Worm (Caenorhabditis elegans) whole organism, young adult: Measurements from ENCODE around the gene F23H12.5.

Experiments
- C06A6.2 ChIP-seq: fragments of 200-800 bp; sonication (Bioruptor generic); conservative IDR thresholded peaks from 2 replicates; pipeline ENCODE4 v1.3.6; 2022; ENCODE audit warnings: missing genetic modification characterization, missing compliant biosample characterization
- C17E4.6 ChIP-seq: fragments of 200-800 bp; sonication (Bioruptor generic); IDR thresholded peaks from 2 replicates; pipeline ENCODE4 v1.3.6; 2022; ENCODE audit warnings: missing genetic modification reagents, missing genetic modification characterization, missing compliant biosample characterization
- D2030.7 ChIP-seq: fragments of 200-800 bp; sonication (Bioruptor generic); IDR thresholded peaks from 2 replicates; pipeline ENCODE4 v1.3.6; 2022; ENCODE audit warnings: missing genetic modification reagents, missing genetic modification characterization, missing compliant biosample characterization
- F10E7.11 ChIP-seq: sonication (generic microtip); optimal IDR thresholded peaks from 2 replicates; lab custom pipeline; 2017; ENCODE audit warnings: mild to moderate bottlenecking, missing genetic modification characterization, moderate library complexity, missing compliant biosample characterization
- F33H1.4 ChIP-seq: fragments of 200-800 bp; sonication (Bioruptor generic); IDR thresholded peaks from 2 replicates; pipeline ENCODE4 v1.3.6; 2022; ENCODE audit warnings: missing genetic modification reagents, missing genetic modification characterization, missing compliant biosample characterization
- F49E8.2 ChIP-seq: sonication (generic microtip); optimal IDR thresholded peaks from 3 replicates; lab custom pipeline; 2017; ENCODE audit warnings: missing genetic modification characterization, mild to moderate bottlenecking, missing compliant biosample characterization, antibody characterized with exemption, moderate library complexity; ENCODE audit not compliant: insufficient read depth
- F52B5.7 ChIP-seq: sonication (generic microtip); optimal IDR thresholded peaks from 2 replicates; lab custom pipeline; 2016; ENCODE audit warnings: mild to moderate bottlenecking, missing genetic modification characterization, missing compliant biosample characterization
- F57A8.1 ChIP-seq: fragments of 200-800 bp; sonication (Bioruptor generic); optimal IDR thresholded peaks from 2 replicates; lab custom pipeline; 2018; ENCODE audit warnings: mild to moderate bottlenecking, missing genetic modification characterization, moderate library complexity, missing compliant biosample characterization
- F57C9.4 ChIP-seq: sonication (generic microtip); optimal IDR thresholded peaks from 2 replicates; lab custom pipeline; 2017; ENCODE audit warnings: mild to moderate bottlenecking, missing genetic modification characterization, missing compliant biosample characterization
- Y53G8AR.9 ChIP-seq: fragments of 200-800 bp; sonication (Bioruptor generic); conservative IDR thresholded peaks from 2 replicates; pipeline ENCODE4 v1.3.6; 2022; ENCODE audit warnings: missing genetic modification reagents, missing genetic modification characterization, missing compliant biosample characterization
- ZK185.1 ChIP-seq: sonication (generic microtip); optimal IDR thresholded peaks from 2 replicates; lab custom pipeline; 2016; ENCODE audit warnings: mild to moderate bottlenecking, missing genetic modification characterization, missing compliant biosample characterization; ENCODE audit not compliant: poor library complexity, severe bottlenecking
- akir-1 ChIP-seq: fragments of 200-800 bp; sonication (Bioruptor generic); optimal IDR thresholded peaks from 2 replicates; lab custom pipeline; 2018; ENCODE audit warnings: mild to moderate bottlenecking, missing genetic modification characterization, moderate library complexity, missing compliant biosample characterization
- ama-1 ChIP-seq, 3 experiments: fragments of 150-350 bp in 1 of 3; sonication (generic microtip) in 2 of 3; optimal IDR thresholded peaks; 2 replicates each; lab custom pipeline; 2014 to 2018; ENCODE audit warnings: missing biosample characterization in 2 of 3, missing genetic modification characterization in 2 of 3, missing genetic modification reagents in 2 of 3
- athp-1 ChIP-seq: sonication (generic microtip); optimal IDR thresholded peaks from 2 replicates; lab custom pipeline; 2017; ENCODE audit warnings: mild to moderate bottlenecking, missing genetic modification characterization, missing compliant biosample characterization
- attf-3 ChIP-seq: fragments of 200-800 bp; sonication (Bioruptor generic); conservative IDR thresholded peaks from 2 replicates; pipeline ENCODE4 v1.3.6; 2022; ENCODE audit warnings: missing genetic modification reagents, missing genetic modification characterization, missing compliant biosample characterization
- cebp-1 ChIP-seq, 2 experiments: fragments of 200-800 bp in 1 of 2; sonication (Bioruptor generic) in 1 of 2; sonication (generic microtip) in 1 of 2; IDR thresholded peaks in 1 of 2; optimal IDR thresholded peaks in 1 of 2; 2 replicates each; pipeline versions ENCODE4 v1.3.6 to Lab custom; 2017 to 2022; ENCODE audit warnings: missing compliant biosample characterization in 2 of 2, missing genetic modification characterization in 2 of 2, mild to moderate bottlenecking in 1 of 2, missing genetic modification reagents in 1 of 2, moderate library complexity in 1 of 2
- die-1 ChIP-seq: sonication (generic microtip); optimal IDR thresholded peaks from 2 replicates; lab custom pipeline; 2016; ENCODE audit warnings: missing genotype, mild to moderate bottlenecking, missing genetic modification characterization, missing compliant biosample characterization
- dox-1 ChIP-seq: fragments of 200-800 bp; sonication (Bioruptor generic); IDR thresholded peaks from 2 replicates; pipeline ENCODE4 v1.3.6; 2022; ENCODE audit warnings: missing genetic modification reagents, missing genetic modification characterization, missing compliant biosample characterization
- dpff-1 ChIP-seq: sonication (generic microtip); optimal IDR thresholded peaks from 2 replicates; lab custom pipeline; 2017; ENCODE audit warnings: mild to moderate bottlenecking, missing genetic modification characterization, missing compliant biosample characterization
- efl-1 ChIP-seq: fragments of 150-350 bp; optimal IDR thresholded peaks from 2 replicates; lab custom pipeline; 2014; ENCODE audit warnings: missing biosample characterization, missing genetic modification reagents, missing genetic modification characterization
- egl-44 ChIP-seq: fragments of 200-800 bp; sonication (Bioruptor generic); IDR thresholded peaks from 2 replicates; pipeline ENCODE4 v1.3.6; 2022; ENCODE audit warnings: missing genetic modification reagents, missing genetic modification characterization, missing compliant biosample characterization
- egrh-3 ChIP-seq: fragments of 200-800 bp; sonication (Bioruptor generic); IDR thresholded peaks from 2 replicates; pipeline ENCODE4 v1.3.6; 2022; ENCODE audit warnings: missing genetic modification reagents, missing genetic modification characterization, missing compliant biosample characterization
- ekl-4 ChIP-seq: fragments of 200-800 bp; sonication (Bioruptor generic); IDR thresholded peaks from 2 replicates; pipeline ENCODE4 v1.3.6; 2022; ENCODE audit warnings: missing genetic modification reagents, missing genetic modification characterization, missing compliant biosample characterization
- gei-17 ChIP-seq: fragments of 200-800 bp; sonication (Bioruptor generic); optimal IDR thresholded peaks from 2 replicates; lab custom pipeline; 2018; ENCODE audit warnings: mild to moderate bottlenecking, missing genetic modification characterization, missing compliant biosample characterization
- him-1 ChIP-seq: sonication (generic microtip); optimal IDR thresholded peaks from 2 replicates; lab custom pipeline; 2016; ENCODE audit warnings: missing genotype, missing genetic modification reagents, missing genetic modification characterization, missing compliant biosample characterization
- hmg-1.2 ChIP-seq: fragments of 200-800 bp; sonication (Bioruptor generic); IDR thresholded peaks from 2 replicates; pipeline ENCODE4 v1.3.6; 2022; ENCODE audit warnings: missing genetic modification reagents, missing genetic modification characterization, missing compliant biosample characterization
- hrde-1 ChIP-seq: sonication (generic microtip); optimal IDR thresholded peaks from 2 replicates; lab custom pipeline; 2016; ENCODE audit warnings: missing genetic modification characterization, mild to moderate bottlenecking, missing compliant biosample characterization, moderate library complexity, missing genotype, missing genetic modification reagents, borderline replicate concordance
- lag-1 ChIP-seq: fragments of 200-800 bp; sonication (Bioruptor generic); IDR thresholded peaks from 2 replicates; pipeline ENCODE4 v1.3.6; 2022; ENCODE audit warnings: missing genetic modification reagents, missing genetic modification characterization, missing compliant biosample characterization
- lsl-1 ChIP-seq: fragments of 200-800 bp; sonication (Bioruptor generic); optimal IDR thresholded peaks from 2 replicates; lab custom pipeline; 2018; ENCODE audit warnings: mild to moderate bottlenecking, missing genetic modification characterization, moderate library complexity, missing compliant biosample characterization
- madf-10 ChIP-seq: sonication (generic microtip); optimal IDR thresholded peaks from 2 replicates; lab custom pipeline; 2016; ENCODE audit warnings: mild to moderate bottlenecking, missing genetic modification characterization, missing compliant biosample characterization
- mcd-1 ChIP-seq: fragments of 200-800 bp; sonication (Bioruptor generic); IDR thresholded peaks from 2 replicates; pipeline ENCODE4 v1.3.6; 2022; ENCODE audit warnings: missing genetic modification reagents, missing genetic modification characterization, missing compliant biosample characterization
- mes-4 ChIP-seq: sonication (generic microtip); optimal IDR thresholded peaks from 2 replicates; lab custom pipeline; 2016; ENCODE audit warnings: missing genotype, missing genetic modification characterization, missing compliant biosample characterization
- mxl-1 ChIP-seq: sonication (generic microtip); optimal IDR thresholded peaks from 2 replicates; lab custom pipeline; 2016; ENCODE audit warnings: missing genetic modification characterization, missing compliant biosample characterization
- nfya-1 ChIP-seq: sonication (generic microtip); optimal IDR thresholded peaks from 2 replicates; lab custom pipeline; 2017; ENCODE audit warnings: antibody characterized with exemption, missing compliant biosample characterization, missing genetic modification characterization, borderline replicate concordance; ENCODE audit not compliant: insufficient read depth
- nhr-120 ChIP-seq: fragments of 200-800 bp; sonication (Bioruptor generic); IDR thresholded peaks from 2 replicates; pipeline ENCODE4 v1.3.6; 2022; ENCODE audit warnings: missing genetic modification characterization, missing compliant biosample characterization
- pbrm-1 ChIP-seq: fragments of 200-800 bp; sonication (Bioruptor generic); IDR thresholded peaks from 2 replicates; pipeline ENCODE4 v1.3.6; 2022; ENCODE audit warnings: missing genetic modification reagents, missing genetic modification characterization, missing compliant biosample characterization
- pha-4 ChIP-seq: fragments of 150-350 bp; sonication (generic microtip); optimal IDR thresholded peaks from 2 replicates; lab custom pipeline; 2014; ENCODE audit warnings: missing biosample characterization, missing genetic modification reagents, missing genetic modification characterization
- repo-1 ChIP-seq: sonication (generic microtip); optimal IDR thresholded peaks from 2 replicates; lab custom pipeline; 2017; ENCODE audit warnings: mild to moderate bottlenecking, missing genetic modification characterization, missing compliant biosample characterization
- snpc-1.1 ChIP-seq: sonication (generic microtip); optimal IDR thresholded peaks from 2 replicates; lab custom pipeline; 2017; ENCODE audit warnings: missing genetic modification characterization, mild to moderate bottlenecking, missing compliant biosample characterization, antibody characterized with exemption, moderate library complexity, missing genotype, missing genetic modification reagents; ENCODE audit not compliant: insufficient read depth
- snpc-3.4 ChIP-seq: sonication (generic microtip); optimal IDR thresholded peaks from 2 replicates; lab custom pipeline; 2017; ENCODE audit warnings: missing genetic modification characterization, mild to moderate bottlenecking, missing compliant biosample characterization, antibody characterized with exemption, moderate library complexity, missing genotype, missing genetic modification reagents
- snpc-4 ChIP-seq, 5 experiments: fragments of 150-350 bp in 1 of 5; sonication (generic microtip) in 4 of 5; optimal IDR thresholded peaks; 2 replicates each; lab custom pipeline; 2014 to 2018; ENCODE audit warnings: missing genetic modification characterization in 5 of 5, missing biosample characterization in 3 of 5, antibody characterized with exemption in 2 of 5, mild to moderate bottlenecking in 2 of 5, missing compliant biosample characterization in 2 of 5, missing genotype in 2 of 5, moderate library complexity in 2 of 5, missing genetic modification reagents in 1 of 5
- sptf-2 ChIP-seq: fragments of 200-800 bp; sonication (Bioruptor generic); optimal IDR thresholded peaks from 2 replicates; lab custom pipeline; 2018; ENCODE audit warnings: mild to moderate bottlenecking, missing genetic modification characterization, missing compliant biosample characterization
- unc-62 ChIP-seq: fragments of 150-350 bp; optimal IDR thresholded peaks from 2 replicates; lab custom pipeline; 2014; ENCODE audit warnings: missing biosample characterization, missing genetic modification reagents, missing genetic modification characterization
- zim-3 ChIP-seq: sonication (generic microtip); optimal IDR thresholded peaks from 2 replicates; lab custom pipeline; 2017; ENCODE audit warnings: mild to moderate bottlenecking, missing genetic modification characterization, moderate library complexity, missing compliant biosample characterization
- ztf-22 ChIP-seq: fragments of 200-800 bp; sonication (Bioruptor generic); optimal IDR thresholded peaks from 2 replicates; lab custom pipeline; 2018; ENCODE audit warnings: mild to moderate bottlenecking, missing genetic modification characterization, moderate library complexity, missing compliant biosample characterization
- ztf-25 ChIP-seq: fragments of 200-800 bp; sonication (Bioruptor generic); IDR thresholded peaks from 2 replicates; pipeline ENCODE4 v1.3.6; 2022; ENCODE audit warnings: missing genetic modification reagents, missing genetic modification characterization, missing compliant biosample characterization
- ztf-26 ChIP-seq: sonication (generic microtip); optimal IDR thresholded peaks from 2 replicates; lab custom pipeline; 2017; ENCODE audit warnings: missing genetic modification characterization, missing compliant biosample characterization

F23H12.5 gene

DNA sequence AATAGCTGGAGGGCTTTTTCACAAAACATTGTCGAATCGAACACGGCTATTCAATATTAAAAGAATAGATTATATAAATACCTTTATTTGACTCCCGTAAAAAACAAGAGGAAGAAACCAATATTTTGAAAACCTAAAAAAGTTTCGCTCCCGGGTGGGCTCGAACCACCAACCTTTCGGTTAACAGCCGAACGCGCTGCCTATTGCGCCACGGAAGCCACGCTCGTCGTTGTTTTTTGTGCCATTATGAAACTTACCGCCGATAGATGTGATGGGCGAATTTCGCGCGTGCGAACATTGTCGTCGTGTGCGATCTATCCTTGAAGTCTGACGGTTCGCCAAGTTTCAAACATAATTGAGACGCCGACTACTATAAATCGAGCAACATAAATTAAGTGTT, 26.6 kb upstream of the F23H12.5 start:
- TF ChIP-seq ztf-26 (tag; lab: Kevin White, UChicago) (peak; percentile 49), pbrm-1 (GFP tag; lab: Robert Waterston, UW) (peak; percentile 50; the same call in 1 of the 2 replicates), ztf-22 (no peak), akir-1 (GFP tag; lab: Kevin White, UChicago) (no peak), F52B5.7 (tag; lab: Kevin White, UChicago) (no peak), madf-10 (tag; lab: Kevin White, UChicago) (peak; percentile 30), ekl-4 (GFP tag; lab: Robert Waterston, UW) (no peak), F57A8.1 (no peak), hrde-1 (tag; lab: Kevin White, UChicago) (peak; percentile 17), die-1 (tag; lab: Kevin White, UChicago) (peak; percentile 57), snpc-1.1 (tag; lab: Kevin White, UChicago) (peak; percentile 26), athp-1 (no peak), ztf-25 (GFP tag; lab: Robert Waterston, UW) (no peak), F10E7.11 (tag; lab: Kevin White, UChicago) (no peak), mes-4 (tag; lab: Kevin White, UChicago) (no peak), attf-3 (GFP tag; lab: Robert Waterston, UW) (peak; percentile 54), dox-1 (GFP tag; lab: Robert Waterston, UW) (no peak), ama-1 (optimal IDR thresholded peaks at IDR 0.05; lab: Kevin White, UChicago) (no peak), ama-1 (GFP tag; optimal IDR thresholded peaks at IDR 0.05; lab: Kevin White, UChicago) (no peak), nhr-120 (GFP tag; lab: Robert Waterston, UW) (no peak), him-1 (tag; lab: Kevin White, UChicago) (peak; percentile 81), F49E8.2 (no peak), repo-1 (no peak), mxl-1 (peak; percentile 18), C06A6.2 (no peak), Y53G8AR.9 (GFP tag; lab: Robert Waterston, UW) (no peak), hmg-1.2 (peak; percentile 64), snpc-3.4 (tag; lab: Kevin White, UChicago) (peak; percentile 23), D2030.7 (peak; percentile 51; the same call in 1 of the 2 replicates), mcd-1 (GFP tag; lab: Robert Waterston, UW) (peak; percentile 43; the same call in 1 of the 2 replicates), dpff-1 (no peak), efl-1 (GFP tag; lab: Kevin White, UChicago) (no peak), lag-1 (no peak), cebp-1 (GFP tag; IDR thresholded peaks at IDR 0.05; lab: Robert Waterston, UW) (no peak), cebp-1 (tag; optimal IDR thresholded peaks at IDR 0.05; lab: Kevin White, UChicago) (no peak), F33H1.4 (GFP tag; lab: Robert Waterston, UW) (no peak), C17E4.6 (GFP tag; lab: Robert Waterston, UW) (no peak), pha-4 (tag; lab: Kevin White, UChicago) (no peak), zim-3 (tag; lab: Kevin White, UChicago) (no peak), egl-44 (no peak), gei-17 (GFP tag; lab: Kevin White, UChicago) (no peak), egrh-3 (GFP tag; lab: Robert Waterston, UW) (no peak; the same call in 1 of the 2 replicates), nfya-1 (tag; lab: Kevin White, UChicago) (no peak), F57C9.4 (tag; lab: Kevin White, UChicago) (no peak), ZK185.1 (tag; lab: Kevin White, UChicago) (no peak), snpc-4 (GFP tag; optimal IDR thresholded peaks at IDR 0.05; lab: Kevin White, UChicago) (peak; percentile 24), snpc-4 (tag; optimal IDR thresholded peaks at IDR 0.05; lab: Kevin White, UChicago) (peak in 1 of 4 experiments; percentile 4), unc-62 (GFP tag; lab: Kevin White, UChicago) (no peak), sptf-2 (GFP tag; lab: Kevin White, UChicago) (no peak), lsl-1 (GFP tag; lab: Kevin White, UChicago) (peak; percentile 17)
